Worm (Caenorhabditis elegans) whole organism, L2 larva: ENCODE data around the gene nhr-138.

Experiments
- ceh-16 ChIP-seq: fragments of 150-350 bp; optimal IDR thresholded peaks from 2 replicates; lab custom pipeline; 2014; ENCODE audit warnings: missing biosample characterization, missing genetic modification characterization
- mdl-1 ChIP-seq, 2 experiments: fragments of 150-350 bp in 1 of 2; sonication (generic microtip) in 1 of 2; optimal IDR thresholded peaks; 2 replicates each; lab custom pipeline; 2017; ENCODE audit warnings: missing biosample characterization in 2 of 2, missing genetic modification characterization in 2 of 2
- skn-1 ChIP-seq: sonication (generic microtip); optimal IDR thresholded peaks from 2 replicates; lab custom pipeline; 2017; ENCODE audit warnings: missing biosample characterization, missing genetic modification characterization

- TF ChIP-seq mdl-1 (tag; optimal IDR thresholded peaks at IDR 0.05; lab: Kevin White, UChicago): no peak
- no peak for TF ChIP-seq skn-1 (tag; lab: Kevin White, UChicago)
- no peak for TF ChIP-seq ceh-16
Measured at ce11 chrIV:9772096-9772720, 47.2 kb downstream of the nhr-138 start, which contains the start of gene cav-1.
